Fruit fly (Drosophila melanogaster) Kc167 (cell line): ENCODE results near the gene Polr3G.

ENCODE experiments used
- Myc ChIP-seq: fragments of >200 bp; optimal IDR thresholded peaks from 2 replicates; lab custom pipeline; 2017; ENCODE audit warnings: missing external identifiers
- Sin3A ChIP-seq: fragments of >200 bp; optimal IDR thresholded peaks from 2 replicates; lab custom pipeline; 2018; ENCODE audit warnings: missing external identifiers
- h ChIP-seq: fragments of >200 bp; optimal IDR thresholded peaks from 3 replicates; lab custom pipeline; 2018; ENCODE audit warnings: missing external identifiers
- insv ChIP-seq: fragments of >200 bp; optimal IDR thresholded peaks from 3 replicates; lab custom pipeline; 2018; ENCODE audit warnings: missing external identifiers
- psq ChIP-seq: fragments of >200 bp; optimal IDR thresholded peaks from 2 replicates; lab custom pipeline; 2017; ENCODE audit warnings: missing external identifiers
- ttk ChIP-seq: sonication (Bioruptor generic); optimal IDR thresholded peaks from 2 replicates; lab custom pipeline; 2017; ENCODE audit warnings: missing external identifiers

DNA sequence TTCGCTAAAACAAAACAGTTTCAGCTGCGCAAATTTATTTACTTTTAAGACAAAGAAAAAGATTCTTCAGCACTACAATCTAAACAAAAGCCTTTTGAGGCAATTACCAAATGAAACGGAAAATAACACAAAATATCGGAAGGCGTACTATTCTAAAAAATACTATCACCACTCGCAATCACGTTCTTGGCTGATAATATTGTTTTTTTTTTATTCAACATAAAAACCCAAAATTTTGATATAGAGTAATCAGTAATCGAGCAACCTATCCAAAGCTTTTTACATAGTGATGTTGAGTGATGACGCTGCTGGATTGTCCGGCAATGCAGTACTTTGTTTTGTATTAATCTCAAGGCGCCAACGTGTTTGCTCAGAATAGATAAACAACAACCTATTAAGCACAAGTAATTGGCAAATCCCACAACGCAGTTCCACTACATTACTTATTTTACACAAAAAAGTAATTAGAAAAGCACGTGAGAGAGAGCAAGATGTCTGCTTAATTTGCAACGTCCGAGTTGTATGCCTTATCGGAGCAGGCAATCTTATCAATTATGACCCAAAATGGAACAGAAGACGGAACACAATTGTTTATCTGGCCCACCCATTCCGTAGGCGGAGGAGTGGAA is 4.1 kb upstream of the Polr3G start:
- no peak for TF ChIP-seq ttk (lab: Kevin White, UChicago)
- no peak for TF ChIP-seq insv (lab: Kevin White, UChicago)
- TF ChIP-seq Sin3A (lab: Kevin White, UChicago): no peak
- TF ChIP-seq psq (lab: Kevin White, UChicago): no peak
- TF ChIP-seq Myc (lab: Kevin White, UChicago): no peak
- TF ChIP-seq h (lab: Kevin White, UChicago): no peak
